Worm (Caenorhabditis elegans): Measurements from ENCODE around the gene srx-97.

- TF ChIP-seq aly-2 (tag; optimal IDR thresholded peaks at IDR 0.05) (no peak), zag-1 (tag; optimal IDR thresholded peaks at IDR 0.05) (no peak), blmp-1 (tag; optimal IDR thresholded peaks at IDR 0.05) (no peak), ceh-82 (tag; optimal IDR thresholded peaks at IDR 0.05) (no peak), egl-27 (tag; optimal IDR thresholded peaks at IDR 0.05) (no peak), nhr-90 (tag; optimal IDR thresholded peaks at IDR 0.05; ENCODE audit: poor library complexity) (no peak), swsn-7 (tag; optimal IDR thresholded peaks at IDR 0.05) (no peak), mdl-1 (tag; optimal IDR thresholded peaks at IDR 0.05) (no peak), unc-62 (GFP tag; optimal IDR thresholded peaks at IDR 0.05) (no peak), ceh-8 (GFP tag; optimal IDR thresholded peaks at IDR 0.05) (no peak), dpl-1 (GFP tag; optimal IDR thresholded peaks at IDR 0.05) (no peak), ces-1 (GFP tag; optimal IDR thresholded peaks at IDR 0.05) (no peak), dsc-1 (tag; optimal IDR thresholded peaks at IDR 0.05) (no peak), lin-39 (tag; optimal IDR thresholded peaks at IDR 0.05) (no peak)
Measured at ce11 chrII:3714595-3714994, 45.4 kb upstream of the srx-97 start, which contains the start of gene srh-100.
